Worm (Caenorhabditis elegans) whole organism, L4/young adult: Measurements from ENCODE around the gene bath-9.

ENCODE experiments used
- W03F9.2 ChIP-seq: fragments of 150-350 bp; optimal IDR thresholded peaks from 2 replicates; lab custom pipeline; 2014; ENCODE audit warnings: missing biosample characterization, missing genetic modification characterization
- dao-5 ChIP-seq: sonication (generic microtip); optimal IDR thresholded peaks from 2 replicates; lab custom pipeline; 2016; ENCODE audit warnings: missing genotype, missing genetic modification characterization, moderate library complexity, missing compliant biosample characterization
- him-1 ChIP-seq: sonication (generic microtip); optimal IDR thresholded peaks from 2 replicates; lab custom pipeline; 2016; ENCODE audit warnings: missing genotype, missing genetic modification reagents, missing genetic modification characterization, missing compliant biosample characterization

bath-9 gene

ce11 chrII:3358834-3359233 lies 18.1 kb upstream of the bath-9 start, which contains the start of the genes lido-14 and bath-27:
Gene lido-14, plus strand, starts transcription at chrII:3359134.
Gene bath-27, plus strand, starts transcription at chrII:3359139.
- TF ChIP-seq him-1 = no peak
- no peak for TF ChIP-seq dao-5
- no peak for TF ChIP-seq W03F9.2 (tag; lab: Kevin White, UChicago)

ce11 chrII:3367100-3367499 lies 9.8 kb upstream of the bath-9 start, which contains the start of gene Y49F6C.6:
Gene Y49F6C.6, minus strand, starts transcription at chrII:3367200.
- TF ChIP-seq dao-5 (no peak), him-1 (no peak), W03F9.2 (tag; lab: Kevin White, UChicago) (no peak)

- TF ChIP-seq W03F9.2 (tag; lab: Kevin White, UChicago) = no peak
- TF ChIP-seq dao-5 = no peak
- TF ChIP-seq him-1 = no peak
Measured at ce11 chrII:3368097-3368496, 8.8 kb upstream of the bath-9 start, which contains the start of gene Y49F6C.7. Gene Y49F6C.7, minus strand, starts transcription at chrII:3368197.

ce11 chrII:3370061-3370460 lies 6.8 kb upstream of the bath-9 start, which contains the start of gene Y49F6C.8:
Gene Y49F6C.8, minus strand, starts transcription at chrII:3370111.
- no peak for TF ChIP-seq dao-5
- no peak for TF ChIP-seq W03F9.2 (tag; lab: Kevin White, UChicago)
- TF ChIP-seq him-1 = no peak

DNA sequence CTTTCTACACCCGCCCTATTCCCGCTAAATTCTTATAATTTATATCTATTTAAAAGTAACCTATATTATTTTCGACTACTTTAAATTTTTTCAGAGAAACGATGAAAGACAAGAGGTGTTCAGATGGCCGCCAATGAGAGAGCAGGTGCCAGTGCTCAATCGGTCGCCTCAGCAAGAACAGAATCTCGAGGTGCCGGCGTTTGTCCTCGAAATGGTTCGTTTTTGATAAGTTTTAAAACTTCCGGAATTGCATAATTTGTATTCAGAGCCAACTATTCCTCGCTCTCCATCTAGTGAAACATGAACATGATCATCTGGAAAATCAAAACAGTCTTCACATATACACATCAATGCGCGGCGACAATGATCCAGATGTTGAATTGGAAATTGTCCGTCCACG lies 5.9 kb upstream of the bath-9 start, which contains the start of gene bath-23:
bath-23 (plus strand) TSS at position 301 of the 400 bp plus-strand sequence.
- TF ChIP-seq dao-5 = no peak
- no peak for TF ChIP-seq him-1
- TF ChIP-seq W03F9.2 (tag; lab: Kevin White, UChicago) = no peak

DNA sequence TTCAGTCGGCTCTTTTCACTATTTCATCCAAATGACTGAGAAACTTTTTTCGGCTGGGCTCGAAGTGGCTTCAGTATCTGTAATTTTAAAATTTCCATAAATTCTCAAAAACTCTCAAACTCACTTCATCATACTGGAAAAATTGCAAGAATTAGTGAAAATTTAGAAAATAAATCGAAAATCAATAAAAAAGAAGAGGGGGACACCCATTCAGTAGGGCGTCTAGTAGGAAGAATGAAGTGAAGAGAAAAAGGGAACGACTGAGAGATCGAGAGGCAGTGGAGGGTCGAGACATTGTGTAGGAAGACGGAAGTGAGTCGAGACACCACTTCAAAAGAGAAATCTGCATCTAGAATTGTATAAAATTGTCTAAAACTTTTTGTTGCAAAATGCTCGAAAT lies 3.0 kb upstream of the bath-9 start:
- TF ChIP-seq W03F9.2 (tag; lab: Kevin White, UChicago) = no peak
- no peak for TF ChIP-seq him-1
- no peak for TF ChIP-seq dao-5

- TF ChIP-seq dao-5 (no peak), him-1 (no peak), W03F9.2 (tag; lab: Kevin White, UChicago) (no peak)
Measured at ce11 chrII:3374779-3375178, 2.1 kb upstream of the bath-9 start, which contains the start of gene bath-10. Gene bath-10, plus strand, starts transcription at chrII:3375079.

DNA sequence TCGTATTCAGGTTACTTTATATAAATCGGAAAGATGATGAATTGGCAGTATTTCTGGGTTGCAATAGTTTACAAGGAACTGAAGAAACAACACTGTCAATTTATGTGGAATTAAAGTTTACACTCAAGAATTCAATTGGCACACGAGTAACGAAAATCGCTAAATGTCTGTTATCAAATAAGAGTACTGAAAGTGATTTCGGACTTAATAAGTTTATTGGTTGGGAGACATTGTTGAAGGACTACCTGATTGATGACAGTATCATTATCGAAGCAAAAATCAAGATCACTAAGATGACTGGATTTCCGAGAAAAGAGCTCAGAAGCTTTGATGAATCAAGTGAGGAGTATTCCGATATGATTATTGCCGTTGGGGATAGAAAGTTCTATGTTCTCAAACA lies 1.6 kb upstream of the bath-9 start:
- TF ChIP-seq dao-5 = no peak
- no peak for TF ChIP-seq him-1
- TF ChIP-seq W03F9.2 (tag; lab: Kevin White, UChicago) = no peak

ce11 chrII:3378275-3378674 lies 1.4 kb downstream of the bath-9 start, which contains the start of gene Y49F6C.2:
Gene Y49F6C.2, plus strand, starts transcription at chrII:3378575.
- no peak for TF ChIP-seq him-1
- no peak for TF ChIP-seq W03F9.2 (tag; lab: Kevin White, UChicago)
- TF ChIP-seq dao-5 = no peak

DNA sequence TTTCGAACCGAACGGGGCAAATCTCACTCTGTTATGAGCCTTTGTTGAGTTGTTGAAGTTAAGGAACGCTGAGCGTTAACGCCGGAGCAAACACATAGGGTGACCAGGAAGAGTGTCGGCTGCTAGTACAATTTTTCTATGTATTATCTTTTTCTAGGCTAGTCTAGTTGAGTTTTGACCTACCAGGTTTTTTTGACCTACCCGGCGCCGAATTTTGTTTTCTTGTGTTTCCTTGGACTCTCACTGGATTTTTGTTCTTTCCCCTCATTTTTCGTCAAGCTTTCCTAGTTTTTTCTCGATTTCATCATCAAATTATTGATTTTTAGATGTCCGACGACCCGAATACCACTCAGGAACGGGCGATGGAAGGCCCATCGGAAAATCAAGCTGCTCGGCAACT lies 4.6 kb downstream of the bath-9 start, which contains the start of gene T06D4.1:
T06D4.1 (plus strand) TSS at position 321 of the 400 bp plus-strand sequence.
- TF ChIP-seq W03F9.2 (tag; lab: Kevin White, UChicago) (no peak), dao-5 (no peak), him-1 (no peak)

ce11 chrII:3383116-3383515 lies 6.2 kb downstream of the bath-9 start:
- no peak for TF ChIP-seq W03F9.2 (tag; lab: Kevin White, UChicago)
- no peak for TF ChIP-seq dao-5
- TF ChIP-seq him-1 = no peak

DNA sequence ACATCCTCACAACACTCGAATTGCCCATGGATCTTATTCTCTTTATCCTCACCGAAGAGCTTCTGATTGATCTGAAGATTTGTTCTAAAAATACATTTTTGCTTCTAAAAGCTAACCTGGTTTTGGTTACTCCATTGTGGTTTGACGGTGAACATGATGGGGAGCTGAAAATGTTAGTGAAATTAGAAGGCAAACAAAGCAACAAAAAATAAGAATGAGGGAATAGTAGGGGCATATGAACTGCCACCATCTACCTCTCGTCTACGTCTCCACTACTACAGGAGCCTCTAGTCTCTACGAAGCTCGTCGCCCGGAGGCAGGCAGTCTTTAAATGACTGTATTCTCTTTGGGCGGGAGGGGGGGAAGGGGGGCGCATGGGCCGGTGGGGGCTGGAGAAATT lies 8.8 kb downstream of the bath-9 start, which contains the start of gene T06D4.2:
T06D4.2 (minus strand) TSS at position 170 of the 400 bp plus-strand sequence.
- TF ChIP-seq him-1 = no peak
- no peak for TF ChIP-seq W03F9.2 (tag; lab: Kevin White, UChicago)
- TF ChIP-seq dao-5 = no peak

ce11 chrII:3387503-3387902 lies 10.6 kb downstream of the bath-9 start, which contains the start of gene T06D4.6:
Gene T06D4.6, minus strand, starts transcription at chrII:3387603.
- TF ChIP-seq dao-5 (no peak), him-1 (no peak), W03F9.2 (tag; lab: Kevin White, UChicago) (no peak)

DNA sequence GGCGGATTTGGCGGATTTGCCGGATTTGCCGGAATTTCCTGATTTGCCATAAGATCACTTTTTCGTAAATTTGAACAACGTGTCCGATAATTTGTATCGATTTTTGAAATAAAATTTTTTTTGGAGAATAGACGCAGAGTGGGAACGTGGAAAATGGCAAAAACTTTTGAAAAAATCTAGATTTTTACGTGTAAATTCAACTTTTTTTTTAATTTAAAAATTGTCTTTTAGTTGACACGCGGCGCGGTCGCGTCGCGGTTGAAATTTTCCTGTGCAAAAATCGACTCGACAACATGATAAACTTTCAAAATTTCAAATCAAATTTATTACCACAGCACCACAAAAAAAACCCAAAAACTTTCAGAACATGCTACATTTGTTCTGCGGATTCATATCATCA lies 18.6 kb downstream of the bath-9 start, which contains the start of gene nep-20:
nep-20 (minus strand) TSS at position 101 of the 400 bp plus-strand sequence.
- TF ChIP-seq him-1 (no peak), W03F9.2 (tag; lab: Kevin White, UChicago) (no peak), dao-5 (no peak)

DNA sequence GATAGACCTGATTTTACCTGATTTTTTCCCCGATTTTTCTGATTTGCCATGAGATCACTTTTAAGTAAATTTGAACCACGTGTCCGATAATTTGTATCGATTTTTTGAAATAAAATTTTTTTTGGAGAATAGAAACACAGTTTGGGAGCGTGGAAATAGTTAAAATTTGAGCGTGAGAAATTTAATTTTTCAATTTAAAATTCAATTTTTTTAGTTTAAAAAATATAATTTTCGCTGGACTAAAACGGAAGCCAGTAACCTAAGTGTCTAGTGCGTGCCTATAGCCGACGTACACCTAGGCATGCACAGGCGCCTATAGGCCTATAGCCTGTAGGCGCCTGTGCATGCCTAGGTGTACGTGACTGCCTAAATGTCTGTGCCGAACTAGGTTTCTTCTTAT lies 22.3 kb downstream of the bath-9 start, which contains the start of gene nep-9:
nep-9 (minus strand) TSS at position 101 of the 400 bp plus-strand sequence.
- TF ChIP-seq W03F9.2 (tag; lab: Kevin White, UChicago) = no peak
- no peak for TF ChIP-seq dao-5
- TF ChIP-seq him-1 = no peak
